Worm (Caenorhabditis elegans) whole organism, late embryonic: ENCODE data around the gene ZK892.3.

Experiments used
- elt-2 ChIP-seq: sonication (generic microtip); optimal IDR thresholded peaks from 2 replicates; lab custom pipeline; 2016; ENCODE audit warnings: missing genetic modification reagents, missing genetic modification characterization, missing compliant biosample characterization
- elt-4 ChIP-seq: sonication (generic microtip); optimal IDR thresholded peaks from 2 replicates; lab custom pipeline; 2016; ENCODE audit warnings: missing genetic modification characterization, missing compliant biosample characterization
- hlh-30 ChIP-seq: sonication (generic microtip); optimal IDR thresholded peaks from 2 replicates; lab custom pipeline; 2017; ENCODE audit warnings: antibody characterized with exemption, missing genetic modification characterization, missing compliant biosample characterization; ENCODE audit not compliant: insufficient read depth
- hlh-8 ChIP-seq: sonication (generic microtip); optimal IDR thresholded peaks from 2 replicates; lab custom pipeline; 2016; ENCODE audit warnings: missing genotype, missing genetic modification characterization, missing compliant biosample characterization
- madf-2 ChIP-seq: sonication (generic microtip); optimal IDR thresholded peaks from 2 replicates; lab custom pipeline; 2017; ENCODE audit warnings: missing genetic modification characterization, missing compliant biosample characterization
- nhr-11 ChIP-seq: fragments of 150-350 bp; optimal IDR thresholded peaks from 2 replicates; lab custom pipeline; 2014; ENCODE audit warnings: missing biosample characterization, missing genetic modification characterization

ce11 chrII:9951846-9952245, 49.8 kb upstream of the ZK892.3 start:
- no peak for TF ChIP-seq elt-2
- TF ChIP-seq madf-2 = no peak
- TF ChIP-seq elt-4 (tag; lab: Kevin White, UChicago) = no peak
- TF ChIP-seq hlh-30 (tag; lab: Kevin White, UChicago) = no peak
- no peak for TF ChIP-seq nhr-11 (tag; lab: Kevin White, UChicago)
- no peak for TF ChIP-seq hlh-8 (tag; lab: Kevin White, UChicago)
